Fruit fly (Drosophila melanogaster): ENCODE data around the gene Atg3.

Gene Atg3

dm6 chr3L:18786427-18787104 lies 38.1 kb downstream of the Atg3 start (continued):
- TF ChIP-seq Usf (GFP tag; optimal IDR thresholded peaks at IDR 0.05) (no peak), CG15073 (GFP tag; optimal IDR thresholded peaks at IDR 0.05) (no peak), CG34422 (GFP tag; IDR thresholded peaks at IDR 0.05) (peak; percentile 44; the same call in 1 of the 3 replicates), trem (tag; optimal IDR thresholded peaks at IDR 0.05) (no peak), Hr39 (optimal IDR thresholded peaks at IDR 0.05) (no peak), CG3995 (GFP tag; optimal IDR thresholded peaks at IDR 0.05) (no peak), Camta (GFP tag; optimal IDR thresholded peaks at IDR 0.05) (peak; percentile 14), Ssrp (tag; optimal IDR thresholded peaks at IDR 0.05) (peak; percentile 62), CG1647 (GFP tag; optimal IDR thresholded peaks at IDR 0.05) (no peak), CG6272 (GFP tag; IDR thresholded peaks at IDR 0.05) (no peak), dimm (GFP tag; IDR thresholded peaks at IDR 0.05) (no peak), CG17912 (GFP tag; optimal IDR thresholded peaks at IDR 0.05) (no peak), Lpt (GFP tag; optimal IDR thresholded peaks at IDR 0.05) (no peak), CG14965 (GFP tag; optimal IDR thresholded peaks at IDR 0.05; ENCODE audit: borderline replicate concordance) (no peak), mld (GFP tag; IDR thresholded peaks at IDR 0.05; ENCODE audit: partially characterized antibody) (no peak), Eip74EF (GFP tag; optimal IDR thresholded peaks at IDR 0.05) (peak in 1 of 2 experiments; percentile 66), Chrac-16 (GFP tag; optimal IDR thresholded peaks at IDR 0.05) (peak; percentile 26), NFAT (GFP tag; IDR thresholded peaks at IDR 0.05) (no peak), twi (tag; optimal IDR thresholded peaks at IDR 0.05) (no peak), CG15696 (tag; optimal IDR thresholded peaks at IDR 0.05) (no peak), CG7786 (GFP tag; optimal IDR thresholded peaks at IDR 0.05) (peak; percentile 9), tin (GFP tag; optimal IDR thresholded peaks at IDR 0.05) (no peak), CG18476 (GFP tag; optimal IDR thresholded peaks at IDR 0.05) (peak; percentile 66), D (optimal IDR thresholded peaks at IDR 0.05) (no peak), D (GFP tag; optimal IDR thresholded peaks at IDR 0.05) (peak; percentile 1), CG3726 (GFP tag; IDR thresholded peaks at IDR 0.05) (peak; percentile 12; the same call in 1 of the 3 replicates), CG9932 (GFP tag; IDR thresholded peaks at IDR 0.05) (no peak; the same call in none of the 2 replicates), CG12071 (GFP tag; optimal IDR thresholded peaks at IDR 0.05) (peak; percentile 17), E2f1 (GFP tag; IDR thresholded peaks at IDR 0.05) (peak; percentile 58), CG12236 (GFP tag; optimal IDR thresholded peaks at IDR 0.05) (no peak), Ravus (GFP tag; IDR thresholded peaks at IDR 0.05) (0 out of 2 replicates have a peak, but pooled peaks have one; percentile 4), sqz (GFP tag; optimal IDR thresholded peaks at IDR 0.05) (peak; percentile 98), gro (GFP tag; optimal IDR thresholded peaks at IDR 0.05) (peak; percentile 20), CkIIα-i1 (GFP tag; IDR thresholded peaks at IDR 0.05) (no peak), ind (GFP tag; optimal IDR thresholded peaks at IDR 0.05) (peak; percentile 59), pros (GFP tag; optimal IDR thresholded peaks at IDR 0.05) (no peak), grau (tag; optimal IDR thresholded peaks at IDR 0.05) (peak; percentile 79), dpn (GFP tag; optimal IDR thresholded peaks at IDR 0.05) (peak; percentile 22 to 55), Sry-β (GFP tag; optimal IDR thresholded peaks at IDR 0.05) (no peak), fu2 (GFP tag; optimal IDR thresholded peaks at IDR 0.05) (no peak), Max (GFP tag; optimal IDR thresholded peaks at IDR 0.05) (peak; percentile 42), Ets97D (GFP tag; optimal IDR thresholded peaks at IDR 0.05) (no peak), CG12769 (tag; optimal IDR thresholded peaks at IDR 0.05) (peak; percentile 62), ken (GFP tag; IDR thresholded peaks at IDR 0.05) (no peak), CG6254 (GFP tag; optimal IDR thresholded peaks at IDR 0.05) (no peak), emc (GFP tag; optimal IDR thresholded peaks at IDR 0.05) (peak; percentile 7), CG4617 (GFP tag; optimal IDR thresholded peaks at IDR 0.05; ENCODE audit: borderline replicate concordance) (no peak), Elba2 (GFP tag; optimal IDR thresholded peaks at IDR 0.05) (no peak), CG12391 (tag; optimal IDR thresholded peaks at IDR 0.05) (peak; percentile 74), CG31224 (GFP tag; IDR thresholded peaks at IDR 0.05) (no peak), Drgx (GFP tag; IDR thresholded peaks at IDR 0.05) (no peak; the same call in none of the 2 replicates)

Data from whole organism, embryonic.